Worm (Caenorhabditis elegans): Measurements from ENCODE around the gene tag-343.

ce11 chrX:16660268-16660667 is 14.3 kb downstream of the tag-343 start:
- TF ChIP-seq med-1 (GFP tag; optimal IDR thresholded peaks at IDR 0.05; ENCODE audit: insufficient read depth) (no peak), cog-1 (tag; optimal IDR thresholded peaks at IDR 0.05) (no peak), T22C8.4 (GFP tag; IDR thresholded peaks at IDR 0.05) (no peak), flt-1 (GFP tag; IDR thresholded peaks at IDR 0.05) (no peak), tab-1 (GFP tag; IDR thresholded peaks at IDR 0.05) (no peak), ztf-29 (GFP tag; IDR thresholded peaks at IDR 0.05) (no peak), klf-2 (GFP tag; conservative IDR thresholded peaks at IDR 0.05) (no peak), ref-1 (GFP tag; conservative IDR thresholded peaks at IDR 0.05) (no peak), ztf-23 (GFP tag; IDR thresholded peaks at IDR 0.05) (no peak)
